Fruit fly (Drosophila melanogaster): Measurements from ENCODE around the gene p53.

Gene p53

dm6 chr3R:23048690-23049118 is 5.2 kb downstream of the p53 start (continued):
- TF ChIP-seq CG1024 (GFP tag; IDR thresholded peaks at IDR 0.05) = peak; percentile 32; the same call in 1 of the 2 replicates
- TF ChIP-seq hth (optimal IDR thresholded peaks at IDR 0.05) = no peak
- TF ChIP-seq da (GFP tag; optimal IDR thresholded peaks at IDR 0.05) = no peak
- peak; percentile 55 for TF ChIP-seq scrt (GFP tag; optimal IDR thresholded peaks at IDR 0.05)
- TF ChIP-seq stc (GFP tag; IDR thresholded peaks at IDR 0.05) = no peak; the same call in none of the 2 replicates
- TF ChIP-seq CG12236 (GFP tag; optimal IDR thresholded peaks at IDR 0.05) = no peak
- peak; percentile 62 for TF ChIP-seq CG4328 (GFP tag; optimal IDR thresholded peaks at IDR 0.05)
- peak; percentile 19 for TF ChIP-seq slou (GFP tag; optimal IDR thresholded peaks at IDR 0.05)
- peak; percentile 58 for TF ChIP-seq onecut (GFP tag; IDR thresholded peaks at IDR 0.05)
- TF ChIP-seq CG6813 (GFP tag; optimal IDR thresholded peaks at IDR 0.05) = peak; percentile 62
- peak; percentile 79 for TF ChIP-seq fd3F (GFP tag; optimal IDR thresholded peaks at IDR 0.05)
- TF ChIP-seq zen (tag; optimal IDR thresholded peaks at IDR 0.05) = peak; percentile 55
- TF ChIP-seq Atf3 (GFP tag; optimal IDR thresholded peaks at IDR 0.05) = peak; percentile 25
- TF ChIP-seq Doc3 (GFP tag; IDR thresholded peaks at IDR 0.05; ENCODE audit: partially characterized antibody) = no peak
- no peak for TF ChIP-seq Neu2 (GFP tag; optimal IDR thresholded peaks at IDR 0.05; ENCODE audit: borderline replicate concordance)
- no peak for TF ChIP-seq mirr (GFP tag; optimal IDR thresholded peaks at IDR 0.05)
- TF ChIP-seq ranshi (GFP tag; IDR thresholded peaks at IDR 0.05) = peak; percentile 37; the same call in 1 of the 2 replicates
- TF ChIP-seq hb (GFP tag; IDR thresholded peaks at IDR 0.05; ENCODE audit: partially characterized antibody) = no peak
- TF ChIP-seq CG16863 (GFP tag; optimal IDR thresholded peaks at IDR 0.05) = peak; percentile 40
- TF ChIP-seq tx (GFP tag; optimal IDR thresholded peaks at IDR 0.05) = peak; percentile 31
- TF ChIP-seq Max (GFP tag; optimal IDR thresholded peaks at IDR 0.05) = peak; percentile 53
- no peak for TF ChIP-seq CG17912 (GFP tag; optimal IDR thresholded peaks at IDR 0.05)
- TF ChIP-seq CG2875 (GFP tag; optimal IDR thresholded peaks at IDR 0.05) = peak; percentile 68
- TF ChIP-seq vvl (GFP tag; IDR thresholded peaks at IDR 0.05) = peak; percentile 79
- TF ChIP-seq Atf6 (GFP tag; IDR thresholded peaks at IDR 0.05) = peak; percentile 59; the same call in 1 of the 2 replicates
- no peak for TF ChIP-seq ato (GFP tag; IDR thresholded peaks at IDR 0.05; ENCODE audit: partially characterized antibody)
- peak; percentile 60 for TF ChIP-seq CG6854 (GFP tag; optimal IDR thresholded peaks at IDR 0.05)
- TF ChIP-seq CG14050 (GFP tag; IDR thresholded peaks at IDR 0.05) = peak; percentile 52; the same call in 2 of the 3 replicates
- peak; percentile 50 for TF ChIP-seq CG13775 (GFP tag; optimal IDR thresholded peaks at IDR 0.05)
- TF ChIP-seq CG43689 (GFP tag; IDR thresholded peaks at IDR 0.05) = 0 out of 2 replicates have a peak, but pooled peaks have one; percentile 35
- TF ChIP-seq Oaz (GFP tag; IDR thresholded peaks at IDR 0.05) = peak; percentile 54; the same call in 1 of the 2 replicates
- TF ChIP-seq seq (GFP tag; IDR thresholded peaks at IDR 0.05) = peak; percentile 55; the same call in 1 of the 2 replicates
- peak; percentile 42 for TF ChIP-seq pum (GFP tag; optimal IDR thresholded peaks at IDR 0.05)
- no peak for TF ChIP-seq Taf1 (GFP tag; IDR thresholded peaks at IDR 0.05)
- TF ChIP-seq luna (GFP tag; optimal IDR thresholded peaks at IDR 0.05) = no peak
- TF ChIP-seq pnt (GFP tag; optimal IDR thresholded peaks at IDR 0.05) = peak; percentile 21
- TF ChIP-seq CG33557 (GFP tag; optimal IDR thresholded peaks at IDR 0.05) = no peak
- no peak; the same call in 1 of the 2 replicates for TF ChIP-seq Ravus (GFP tag; IDR thresholded peaks at IDR 0.05)
- no peak for TF ChIP-seq CG7928 (GFP tag; optimal IDR thresholded peaks at IDR 0.05)
- no peak for TF ChIP-seq insv (GFP tag; optimal IDR thresholded peaks at IDR 0.05)
- peak; percentile 56 for TF ChIP-seq cwo (GFP tag; optimal IDR thresholded peaks at IDR 0.05)
- TF ChIP-seq B-H2 (GFP tag; optimal IDR thresholded peaks at IDR 0.05) = no peak
- no peak for TF ChIP-seq Nf-YA (GFP tag; IDR thresholded peaks at IDR 0.05)
- TF ChIP-seq E2f1 (GFP tag; IDR thresholded peaks at IDR 0.05) = peak; percentile 60
- peak; percentile 3 for TF ChIP-seq dmrt11E (tag; optimal IDR thresholded peaks at IDR 0.05)
- TF ChIP-seq nerfin-1 (tag; optimal IDR thresholded peaks at IDR 0.05) = peak; percentile 81
- peak; percentile 81 for TF ChIP-seq CG13296 (GFP tag; optimal IDR thresholded peaks at IDR 0.05)
- peak; percentile 35; the same call in 1 of the 2 replicates for TF ChIP-seq klu (GFP tag; IDR thresholded peaks at IDR 0.05)
- TF ChIP-seq fd102C (GFP tag; optimal IDR thresholded peaks at IDR 0.05) = no peak
- TF ChIP-seq CG6791 (GFP tag; IDR thresholded peaks at IDR 0.05; ENCODE audit: partially characterized antibody) = no peak
- no peak for TF ChIP-seq CkIIα-i1 (GFP tag; IDR thresholded peaks at IDR 0.05)
